Fruit fly (Drosophila melanogaster) whole organism, embryonic: ENCODE data around the gene lectin-37Da.

Experiments used
- B-H2 ChIP-seq: fragments of 200-800 bp; sonication (Bioruptor generic); optimal IDR thresholded peaks from 2 replicates; lab custom pipeline; 2018; ENCODE audit warnings: missing biosample characterization, mild to moderate bottlenecking, missing genetic modification characterization
- BEAF-32 ChIP-seq: fragments of 200-800 bp; sonication (Bioruptor generic); optimal IDR thresholded peaks from 3 replicates; lab custom pipeline; 2017; ENCODE audit warnings: missing biosample characterization, missing genetic modification characterization, mild to moderate bottlenecking, moderate library complexity, missing genetic modification reagents
- CG12769 ChIP-seq: fragments of 200-800 bp; sonication (Bioruptor generic); optimal IDR thresholded peaks from 2 replicates; lab custom pipeline; 2019; ENCODE audit warnings: missing biosample characterization, mild to moderate bottlenecking, missing genetic modification characterization, moderate library complexity
- CG14014 ChIP-seq: fragments of 200-800 bp; sonication (Bioruptor generic); IDR thresholded peaks from 2 replicates; pipeline ENCODE4 v1.3.6; 2022; ENCODE audit warnings: missing biosample characterization, missing genetic modification characterization
- CG14965 ChIP-seq: fragments of 200-800 bp; sonication (Bioruptor generic); optimal IDR thresholded peaks from 2 replicates; lab custom pipeline; 2016; ENCODE audit warnings: missing biosample characterization, missing genetic modification characterization, borderline replicate concordance
- CG15011 ChIP-seq: fragments of 200-800 bp; sonication (Bioruptor generic); optimal IDR thresholded peaks from 3 replicates; lab custom pipeline; 2018; ENCODE audit warnings: missing biosample characterization, mild to moderate bottlenecking, missing genetic modification characterization
- CG17186 ChIP-seq: fragments of 200-800 bp; sonication (Bioruptor generic); optimal IDR thresholded peaks from 3 replicates; lab custom pipeline; 2017; ENCODE audit warnings: missing biosample characterization, missing genetic modification reagents, missing genetic modification characterization
- CG1832 ChIP-seq: fragments of 200-800 bp; sonication (Bioruptor generic); optimal IDR thresholded peaks from 2 replicates; lab custom pipeline; 2017; ENCODE audit warnings: missing biosample characterization, mild to moderate bottlenecking, missing genetic modification characterization, inconsistent platforms
- CG2129 ChIP-seq: fragments of 200-800 bp; sonication (Bioruptor generic); IDR thresholded peaks from 2 replicates; pipeline ENCODE4 v1.3.6; 2022; ENCODE audit warnings: missing biosample characterization, missing genetic modification characterization; ENCODE audit not compliant: partially characterized antibody
- CG4404 ChIP-seq: fragments of 200-800 bp; sonication (Bioruptor generic); IDR thresholded peaks from 2 replicates; pipeline ENCODE4 v1.3.6; 2022; ENCODE audit warnings: missing biosample characterization, missing genetic modification characterization
- CG4617 ChIP-seq: fragments of 200-800 bp; sonication (Bioruptor generic); optimal IDR thresholded peaks from 3 replicates; lab custom pipeline; 2016; ENCODE audit warnings: missing biosample characterization, missing genetic modification characterization, borderline replicate concordance
- CG4820 ChIP-seq: fragments of 200-800 bp; sonication (Bioruptor generic); optimal IDR thresholded peaks from 3 replicates; lab custom pipeline; 2016; ENCODE audit warnings: missing biosample characterization, missing genetic modification characterization
- CG5245 ChIP-seq: fragments of 200-800 bp; sonication (Bioruptor generic); optimal IDR thresholded peaks from 3 replicates; lab custom pipeline; 2016; ENCODE audit warnings: missing biosample characterization, missing genetic modification characterization
- CG6272 ChIP-seq: fragments of 200-800 bp; sonication (Bioruptor generic); IDR thresholded peaks from 2 replicates; pipeline ENCODE4 v1.3.6; 2022; ENCODE audit warnings: missing biosample characterization, missing genetic modification characterization
- CG8359 ChIP-seq: fragments of 200-800 bp; sonication (Bioruptor generic); optimal IDR thresholded peaks from 2 replicates; lab custom pipeline; 2017; ENCODE audit warnings: missing biosample characterization, mild to moderate bottlenecking, missing genetic modification characterization, borderline replicate concordance
- CG8478 ChIP-seq: fragments of >200 bp; optimal IDR thresholded peaks from 2 replicates; lab custom pipeline; 2018
- CG9215 ChIP-seq: fragments of 200-800 bp; sonication (Bioruptor generic); IDR thresholded peaks from 2 replicates; pipeline ENCODE4 v1.3.6; 2022; ENCODE audit warnings: missing biosample characterization, missing genetic modification characterization
- CG9876 ChIP-seq: fragments of 200-800 bp; sonication (Bioruptor generic); optimal IDR thresholded peaks from 2 replicates; lab custom pipeline; 2016; ENCODE audit warnings: missing biosample characterization, missing genetic modification characterization
- CoRest ChIP-seq: fragments of 200-800 bp; sonication (Bioruptor generic); optimal IDR thresholded peaks from 3 replicates; lab custom pipeline; 2018; ENCODE audit warnings: missing biosample characterization, mild to moderate bottlenecking, missing genetic modification characterization, moderate library complexity
- CrebB ChIP-seq: fragments of 200-800 bp; sonication (Bioruptor generic); optimal IDR thresholded peaks from 3 replicates; lab custom pipeline; 2018; ENCODE audit warnings: missing biosample characterization, mild to moderate bottlenecking, missing genetic modification characterization
- D ChIP-seq, 2 experiments: fragments of 200-800 bp in 1 of 2; fragments of >200 bp in 1 of 2; sonication (Bioruptor generic) in 1 of 2; optimal IDR thresholded peaks; 2 replicates in 1 of 2; 3 replicates in 1 of 2; lab custom pipeline; 2017; ENCODE audit warnings: mild to moderate bottlenecking in 1 of 2, missing biosample characterization in 1 of 2, missing genetic modification characterization in 1 of 2, missing genetic modification reagents in 1 of 2
- D19B ChIP-seq: fragments of 200-800 bp; sonication (Bioruptor generic); optimal IDR thresholded peaks from 2 replicates; lab custom pipeline; 2017; ENCODE audit warnings: missing biosample characterization, mild to moderate bottlenecking, missing genetic modification characterization
- Dref ChIP-seq: fragments of 200-800 bp; sonication (Bioruptor generic); IDR thresholded peaks from 2 replicates; pipeline ENCODE4 v1.3.6; 2022; ENCODE audit warnings: missing biosample characterization, missing genetic modification characterization
- E2f2 ChIP-seq: fragments of 200-800 bp; sonication (Bioruptor generic); IDR thresholded peaks from 2 replicates; pipeline ENCODE4 v1.3.6; 2022; ENCODE audit warnings: missing biosample characterization, missing genetic modification characterization
- Eip74EF ChIP-seq, 2 experiments: fragments of 200-800 bp in 1 of 2; fragments of >200 bp in 1 of 2; sonication (Bioruptor generic) in 1 of 2; optimal IDR thresholded peaks; 2 replicates each; lab custom pipeline; 2017 to 2019; ENCODE audit warnings: missing biosample characterization in 2 of 2, missing genetic modification characterization in 2 of 2, mild to moderate bottlenecking in 1 of 2, moderate library complexity in 1 of 2
- Gsc ChIP-seq: fragments of 200-800 bp; sonication (Bioruptor generic); IDR thresholded peaks from 2 replicates; pipeline ENCODE4 v1.3.6; 2022; ENCODE audit warnings: missing biosample characterization, missing genetic modification characterization
- Gug ChIP-seq: fragments of 200-800 bp; sonication (Bioruptor generic); IDR thresholded peaks from 4 replicates; pipeline ENCODE4 v1.3.6; 2022; ENCODE audit warnings: missing biosample characterization, missing genetic modification characterization
- Nf-YC ChIP-seq: fragments of 200-800 bp; optimal IDR thresholded peaks from 3 replicates; lab custom pipeline; 2019; ENCODE audit warnings: missing biosample characterization, mild to moderate bottlenecking, missing genetic modification characterization, moderate library complexity
- Oaz ChIP-seq: fragments of 200-800 bp; sonication (Bioruptor generic); IDR thresholded peaks from 2 replicates; pipeline ENCODE4 v1.3.6; 2022; ENCODE audit warnings: missing biosample characterization, missing genetic modification characterization
- Sox102F ChIP-seq: fragments of 200-800 bp; sonication (Bioruptor generic); optimal IDR thresholded peaks from 2 replicates; lab custom pipeline; 2018; ENCODE audit warnings: missing biosample characterization, mild to moderate bottlenecking, missing genetic modification characterization, moderate library complexity
- Sry-δ ChIP-seq: fragments of 200-800 bp; sonication (Bioruptor generic); optimal IDR thresholded peaks from 2 replicates; lab custom pipeline; 2016; ENCODE audit warnings: missing biosample characterization, missing genetic modification characterization
- Vsx1 ChIP-seq: fragments of 200-800 bp; sonication (Bioruptor generic); optimal IDR thresholded peaks from 2 replicates; lab custom pipeline; 2017; ENCODE audit warnings: missing biosample characterization, mild to moderate bottlenecking, missing genetic modification characterization, missing genetic modification reagents
- al ChIP-seq: fragments of 200-800 bp; sonication (Bioruptor generic); IDR thresholded peaks from 2 replicates; pipeline ENCODE4 v1.3.6; 2022; ENCODE audit warnings: missing biosample characterization, missing genetic modification characterization
- ash1 ChIP-seq: fragments of 200-800 bp; sonication (Bioruptor generic); optimal IDR thresholded peaks from 2 replicates; lab custom pipeline; 2018; ENCODE audit warnings: missing biosample characterization, mild to moderate bottlenecking, missing genetic modification characterization
- cg ChIP-seq: fragments of 200-800 bp; sonication (Bioruptor generic); optimal IDR thresholded peaks from 3 replicates; lab custom pipeline; 2019; ENCODE audit warnings: missing biosample characterization, mild to moderate bottlenecking, missing genetic modification characterization, moderate library complexity
- chm ChIP-seq: fragments of 200-800 bp; sonication (Bioruptor generic); IDR thresholded peaks from 2 replicates; pipeline ENCODE4 v1.3.6; 2022; ENCODE audit warnings: missing biosample characterization, missing genetic modification characterization
- chn ChIP-seq: fragments of 200-800 bp; sonication (Bioruptor generic); optimal IDR thresholded peaks from 2 replicates; lab custom pipeline; 2016; ENCODE audit warnings: missing biosample characterization, missing genetic modification characterization
- ci ChIP-seq: fragments of 200-800 bp; sonication (Bioruptor generic); IDR thresholded peaks from 3 replicates; pipeline ENCODE4 v1.3.6; 2022; ENCODE audit warnings: missing biosample characterization, missing genetic modification characterization
- crc ChIP-seq: fragments of 200-800 bp; sonication (Bioruptor generic); optimal IDR thresholded peaks from 2 replicates; lab custom pipeline; 2016; ENCODE audit warnings: missing biosample characterization, missing genetic modification characterization
- eyg ChIP-seq: fragments of 200-800 bp; sonication (Bioruptor generic); optimal IDR thresholded peaks from 3 replicates; lab custom pipeline; 2016; ENCODE audit warnings: missing biosample characterization, missing genetic modification characterization
- grau ChIP-seq: fragments of 200-800 bp; optimal IDR thresholded peaks from 3 replicates; lab custom pipeline; 2019; ENCODE audit warnings: missing biosample characterization, mild to moderate bottlenecking, missing genetic modification characterization, moderate library complexity
- grn ChIP-seq: fragments of 200-800 bp; sonication (Bioruptor generic); optimal IDR thresholded peaks from 3 replicates; lab custom pipeline; 2017; ENCODE audit warnings: missing biosample characterization, missing genetic modification characterization
- gro ChIP-seq: fragments of 200-800 bp; sonication (Bioruptor generic); optimal IDR thresholded peaks from 2 replicates; lab custom pipeline; 2016; ENCODE audit warnings: missing biosample characterization, missing genetic modification characterization
- insv ChIP-seq, 2 experiments: fragments of 200-800 bp; sonication (Bioruptor generic); optimal IDR thresholded peaks; 3 replicates each; lab custom pipeline; 2016 to 2018; ENCODE audit warnings: missing biosample characterization in 2 of 2, missing genetic modification characterization in 2 of 2
- mam ChIP-seq: fragments of 200-800 bp; sonication (Bioruptor generic); optimal IDR thresholded peaks from 3 replicates; lab custom pipeline; 2016; ENCODE audit warnings: missing biosample characterization, missing genetic modification characterization
- pita ChIP-seq: fragments of 200-800 bp; sonication (Bioruptor generic); optimal IDR thresholded peaks from 2 replicates; lab custom pipeline; 2017; ENCODE audit warnings: missing biosample characterization, mild to moderate bottlenecking, missing genetic modification characterization
- ranshi ChIP-seq: fragments of 200-800 bp; sonication (Bioruptor generic); IDR thresholded peaks from 2 replicates; pipeline ENCODE4 v1.3.6; 2022; ENCODE audit warnings: missing biosample characterization, missing genetic modification characterization
- sob ChIP-seq: fragments of 200-800 bp; sonication (Bioruptor generic); IDR thresholded peaks from 2 replicates; pipeline ENCODE4 v1.3.6; 2022; ENCODE audit warnings: missing biosample characterization, missing genetic modification characterization
- tup ChIP-seq: fragments of 200-800 bp; sonication (Bioruptor generic); optimal IDR thresholded peaks from 2 replicates; lab custom pipeline; 2016; ENCODE audit warnings: missing biosample characterization, mild to moderate bottlenecking, missing genetic modification characterization, moderate library complexity
- wdn ChIP-seq: fragments of 200-800 bp; sonication (Bioruptor generic); IDR thresholded peaks from 2 replicates; pipeline ENCODE4 v1.3.6; 2022; ENCODE audit warnings: missing biosample characterization, missing genetic modification characterization

Gene lectin-37Da

DNA sequence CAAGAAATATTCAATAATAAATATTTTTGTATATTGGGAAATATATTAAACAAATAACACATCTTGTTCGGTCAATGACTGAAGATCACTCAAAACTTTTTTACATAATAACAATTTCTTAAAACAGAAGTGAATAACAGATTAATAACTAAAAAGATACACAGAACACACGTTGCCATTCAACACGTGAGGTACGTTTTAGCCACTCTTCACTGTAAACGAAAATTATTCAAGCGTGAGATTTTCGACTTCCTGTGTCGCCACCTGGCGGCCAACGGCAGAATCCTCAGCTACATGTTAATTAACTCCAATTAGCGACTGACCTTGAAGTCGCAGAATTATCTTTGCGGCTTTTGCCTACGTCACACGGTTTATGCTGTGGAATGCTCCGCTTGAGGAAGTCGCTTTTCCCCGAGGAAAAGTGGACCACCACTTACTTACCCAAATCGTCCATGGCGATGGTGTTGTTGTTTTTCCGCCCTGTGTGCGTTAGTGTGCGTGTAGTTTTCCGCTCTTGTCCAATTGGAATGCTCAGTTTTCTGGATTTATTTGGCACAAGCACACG lies 7.7 kb downstream of the lectin-37Da start (continued):
- TF ChIP-seq D (optimal IDR thresholded peaks at IDR 0.05; lab: Kevin White, UChicago): no peak
- TF ChIP-seq D (GFP tag; optimal IDR thresholded peaks at IDR 0.05; lab: Kevin White, UChicago): peak; percentile 68
- TF ChIP-seq Eip74EF (GFP tag; optimal IDR thresholded peaks at IDR 0.05; lab: Kevin White, UChicago): no peak
- peak; percentile 76 for TF ChIP-seq Gug
- TF ChIP-seq CG12769 (tag; lab: Kevin White, UChicago): peak; percentile 64
- no peak for TF ChIP-seq eyg (GFP tag; lab: Kevin White, UChicago)
- TF ChIP-seq sob (GFP tag; lab: Robert Waterston, UW): peak; percentile 65
- TF ChIP-seq chn (GFP tag; lab: Kevin White, UChicago): peak; percentile 37
- peak; percentile 59 for TF ChIP-seq mam
- peak; percentile 87 to 93 for TF ChIP-seq insv (GFP tag; optimal IDR thresholded peaks at IDR 0.05; lab: Kevin White, UChicago)
- no peak for TF ChIP-seq Dref (GFP tag; lab: Robert Waterston, UW)
- TF ChIP-seq CG9215 (GFP tag; lab: Robert Waterston, UW): peak; percentile 54; the same call in 1 of the 2 replicates
- TF ChIP-seq Nf-YC (tag; lab: Kevin White, UChicago): peak; percentile 85
- TF ChIP-seq E2f2 (GFP tag; lab: Robert Waterston, UW): peak; percentile 49
- TF ChIP-seq chm (GFP tag; lab: Robert Waterston, UW): no peak
- peak; percentile 88 for TF ChIP-seq Vsx1 (GFP tag; lab: Kevin White, UChicago)
- peak; percentile 15; the same call in 1 of the 2 replicates for TF ChIP-seq CG4404
- peak; percentile 19 for TF ChIP-seq crc (GFP tag; lab: Kevin White, UChicago)
- 0 out of 2 replicates have a peak, but pooled peaks have one; percentile 38 for TF ChIP-seq wdn (GFP tag; lab: Robert Waterston, UW)
- TF ChIP-seq CG1832 (GFP tag; lab: Kevin White, UChicago): no peak
- peak; percentile 74 for TF ChIP-seq CG14014
- TF ChIP-seq CoRest (tag; lab: Kevin White, UChicago): peak; percentile 76
- TF ChIP-seq tup (GFP tag; lab: Kevin White, UChicago): no peak
- TF ChIP-seq CG2129 (GFP tag; lab: Robert Waterston, UW): no peak
- peak; percentile 76 for TF ChIP-seq Sox102F (GFP tag; lab: Kevin White, UChicago)
- no peak for TF ChIP-seq BEAF-32 (GFP tag; lab: Kevin White, UChicago)
- TF ChIP-seq cg (GFP tag; lab: Kevin White, UChicago): no peak
- peak; percentile 39 for TF ChIP-seq CG9876 (GFP tag; lab: Kevin White, UChicago)
- peak; percentile 38 for TF ChIP-seq D19B (GFP tag; lab: Kevin White, UChicago)
- TF ChIP-seq grau (tag; lab: Kevin White, UChicago): peak; percentile 97
- TF ChIP-seq al: peak; percentile 47
- TF ChIP-seq CG15011 (GFP tag; lab: Kevin White, UChicago): peak; percentile 49
- no peak for TF ChIP-seq pita (GFP tag; lab: Kevin White, UChicago)
- no peak for TF ChIP-seq Sry-δ (GFP tag; lab: Kevin White, UChicago)
- peak; percentile 40 for TF ChIP-seq CG4820 (GFP tag; lab: Kevin White, UChicago)
- peak; percentile 23; the same call in 1 of the 2 replicates for TF ChIP-seq Oaz
- TF ChIP-seq CG8359 (GFP tag; lab: Kevin White, UChicago): peak; percentile 11
- peak; percentile 24; the same call in 1 of the 2 replicates for TF ChIP-seq CG6272 (GFP tag; lab: Robert Waterston, UW)
- peak; percentile 77 for TF ChIP-seq ci (GFP tag; lab: Robert Waterston, UW)
- peak; percentile 27 for TF ChIP-seq gro (GFP tag; lab: Kevin White, UChicago)
- TF ChIP-seq B-H2 (GFP tag; lab: Kevin White, UChicago): no peak
- TF ChIP-seq CG17186 (GFP tag; lab: Kevin White, UChicago): no peak
- TF ChIP-seq Gsc: no peak
- no peak for TF ChIP-seq CG8478 (lab: Kevin White, UChicago)
- TF ChIP-seq CG14965: peak; percentile 95
- TF ChIP-seq CrebB: peak; percentile 52
- peak; percentile 55 for TF ChIP-seq CG5245 (GFP tag; lab: Kevin White, UChicago)
- peak; percentile 9 for TF ChIP-seq CG4617
- no peak for TF ChIP-seq ash1 (GFP tag; lab: Kevin White, UChicago)
- peak; percentile 68 for TF ChIP-seq grn (GFP tag; lab: Kevin White, UChicago)
- peak; percentile 73 for TF ChIP-seq ranshi (GFP tag; lab: Robert Waterston, UW)
